Worm (Caenorhabditis elegans) whole organism, L2 larva: ENCODE data around the gene C44C1.1.

ENCODE experiments used
- skn-1 ChIP-seq: sonication (generic microtip); optimal IDR thresholded peaks from 2 replicates; lab custom pipeline; 2017; ENCODE audit warnings: missing biosample characterization, missing genetic modification characterization
- snpc-4 ChIP-seq: fragments of 150-350 bp; optimal IDR thresholded peaks from 2 replicates; lab custom pipeline; 2014; ENCODE audit warnings: missing biosample characterization, missing genetic modification characterization
- unc-55 ChIP-seq: fragments of 150-350 bp; sonication (generic microtip); optimal IDR thresholded peaks from 3 replicates; lab custom pipeline; 2014; ENCODE audit warnings: missing biosample characterization, missing genetic modification reagents, missing genetic modification characterization
- unc-62 ChIP-seq: fragments of 150-350 bp; optimal IDR thresholded peaks from 2 replicates; lab custom pipeline; 2014; ENCODE audit warnings: missing biosample characterization, missing genetic modification reagents, missing genetic modification characterization
- zag-1 ChIP-seq: fragments of 150-350 bp; optimal IDR thresholded peaks from 2 replicates; lab custom pipeline; 2014; ENCODE audit warnings: missing biosample characterization, missing genetic modification characterization

ce11 chrX:974499-975235 lies 5.9 kb upstream of the C44C1.1 start, which contains the start of gene vps-45:
- TF ChIP-seq zag-1 (tag; lab: Kevin White, UChicago), result peak; percentile 1
- peak; percentile 39 for TF ChIP-seq snpc-4 (tag; lab: Kevin White, UChicago)
- TF ChIP-seq unc-55 (GFP tag; lab: Kevin White, UChicago), result peak; percentile 75
- TF ChIP-seq unc-62 (GFP tag; lab: Kevin White, UChicago), result no peak
- TF ChIP-seq skn-1, result no peak
